Worm (Caenorhabditis elegans) whole organism, L4/young adult: ENCODE data around the gene rgs-6.

Experiments
- dao-5 ChIP-seq: sonication (generic microtip); optimal IDR thresholded peaks from 2 replicates; lab custom pipeline; 2016; ENCODE audit warnings: missing genotype, missing genetic modification characterization, moderate library complexity, missing compliant biosample characterization
- him-1 ChIP-seq: sonication (generic microtip); optimal IDR thresholded peaks from 2 replicates; lab custom pipeline; 2016; ENCODE audit warnings: missing genotype, missing genetic modification reagents, missing genetic modification characterization, missing compliant biosample characterization

DNA sequence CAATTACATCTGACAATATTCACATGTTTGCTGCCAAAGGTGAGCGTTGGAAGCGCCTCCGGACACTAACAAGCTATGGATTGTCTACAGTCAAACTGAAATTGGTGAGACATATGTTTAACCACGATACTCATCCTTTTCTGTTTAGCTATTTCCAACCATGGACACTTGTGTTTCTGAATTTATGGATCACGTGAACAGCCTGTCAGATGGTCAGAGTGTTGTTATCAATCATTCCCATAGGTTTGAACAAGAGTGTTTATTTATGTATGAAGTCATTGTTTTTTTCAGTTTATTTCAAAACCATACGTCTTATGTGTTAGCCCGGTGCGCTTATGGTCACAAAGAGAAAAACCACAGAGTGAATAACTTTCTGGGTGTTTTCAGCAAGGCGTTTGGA, 18.2 kb downstream of the rgs-6 start:
- no peak for TF ChIP-seq him-1 (tag; lab: Kevin White, UChicago)
- no peak for TF ChIP-seq dao-5 (tag; lab: Kevin White, UChicago)
